Worm (Caenorhabditis elegans) whole organism, L3 larva: ENCODE results near the gene F32A11.1.

Source experiments
- R02D3.7 ChIP-seq: fragments of 150-350 bp; optimal IDR thresholded peaks from 2 replicates; lab custom pipeline; 2014; ENCODE audit warnings: missing biosample characterization, missing genetic modification characterization
- ZK546.5 ChIP-seq: sonication (generic microtip); optimal IDR thresholded peaks from 2 replicates; lab custom pipeline; 2017; ENCODE audit warnings: missing biosample characterization, missing genetic modification characterization
- aly-2 ChIP-seq: fragments of 150-350 bp; optimal IDR thresholded peaks from 2 replicates; lab custom pipeline; 2014; ENCODE audit warnings: missing biosample characterization, missing genetic modification characterization
- ama-1 ChIP-seq: fragments of 150-350 bp; optimal IDR thresholded peaks from 2 replicates; lab custom pipeline; 2018
- ceh-16 ChIP-seq: sonication (generic microtip); optimal IDR thresholded peaks from 2 replicates; lab custom pipeline; 2017; ENCODE audit warnings: missing biosample characterization, missing genetic modification characterization
- ceh-28 ChIP-seq: fragments of 150-350 bp; optimal IDR thresholded peaks from 2 replicates; lab custom pipeline; 2014; ENCODE audit warnings: missing biosample characterization, missing genetic modification reagents, missing genetic modification characterization
- daf-12 ChIP-seq: fragments of 150-350 bp; optimal IDR thresholded peaks from 2 replicates; lab custom pipeline; 2014; ENCODE audit warnings: missing biosample characterization, missing genetic modification reagents, missing genetic modification characterization
- egl-27 ChIP-seq: sonication (generic microtip); optimal IDR thresholded peaks from 4 replicates; lab custom pipeline; 2017; ENCODE audit warnings: missing biosample characterization, missing genetic modification reagents, missing genetic modification characterization
- egl-5 ChIP-seq: fragments of 150-350 bp; optimal IDR thresholded peaks from 2 replicates; lab custom pipeline; 2017; ENCODE audit warnings: missing biosample characterization, missing genetic modification reagents, missing genetic modification characterization, inconsistent platforms
- elt-1 ChIP-seq: fragments of 150-350 bp; optimal IDR thresholded peaks from 2 replicates; lab custom pipeline; 2014; ENCODE audit warnings: missing biosample characterization, missing genetic modification characterization
- elt-2 ChIP-seq: sonication (generic microtip); optimal IDR thresholded peaks from 2 replicates; lab custom pipeline; 2016; ENCODE audit warnings: missing genetic modification reagents, mild to moderate bottlenecking, missing genetic modification characterization, missing compliant biosample characterization
- fkh-10 ChIP-seq: sonication (generic microtip); optimal IDR thresholded peaks from 2 replicates; lab custom pipeline; 2017; ENCODE audit warnings: missing biosample characterization, missing genetic modification reagents, missing genetic modification characterization
- hmg-11 ChIP-seq: sonication (generic microtip); optimal IDR thresholded peaks from 2 replicates; lab custom pipeline; 2016; ENCODE audit warnings: missing genetic modification characterization, missing compliant biosample characterization
- jun-1 ChIP-seq: fragments of 150-350 bp; optimal IDR thresholded peaks from 2 replicates; lab custom pipeline; 2014; ENCODE audit warnings: missing biosample characterization, missing genetic modification reagents, missing genetic modification characterization
- lin-15B ChIP-seq: fragments of 150-350 bp; optimal IDR thresholded peaks from 2 replicates; lab custom pipeline; 2014; ENCODE audit warnings: missing biosample characterization, missing genetic modification characterization
- lin-39 ChIP-seq: fragments of 150-350 bp; optimal IDR thresholded peaks from 2 replicates; lab custom pipeline; 2018; ENCODE audit warnings: missing biosample characterization, missing genetic modification reagents, missing genetic modification characterization
- lsy-12 ChIP-seq: sonication (generic microtip); optimal IDR thresholded peaks from 2 replicates; lab custom pipeline; 2016; ENCODE audit warnings: mild to moderate bottlenecking, missing genetic modification characterization, missing compliant biosample characterization
- nfya-1 ChIP-seq: sonication (generic microtip); optimal IDR thresholded peaks from 2 replicates; lab custom pipeline; 2017; ENCODE audit warnings: missing genetic modification characterization, mild to moderate bottlenecking, missing compliant biosample characterization, antibody characterized with exemption, moderate library complexity; ENCODE audit not compliant: insufficient read depth
- nhr-12 ChIP-seq: fragments of 150-350 bp; optimal IDR thresholded peaks from 2 replicates; lab custom pipeline; 2014; ENCODE audit warnings: missing biosample characterization, missing genetic modification characterization
- nhr-23 ChIP-seq: fragments of 150-350 bp; optimal IDR thresholded peaks from 2 replicates; lab custom pipeline; 2014; ENCODE audit warnings: missing biosample characterization, missing genetic modification reagents, missing genetic modification characterization
- nhr-237 ChIP-seq: fragments of 150-350 bp; optimal IDR thresholded peaks from 2 replicates; lab custom pipeline; 2014; ENCODE audit warnings: missing biosample characterization, missing genetic modification characterization
- nhr-25 ChIP-seq: sonication (generic microtip); optimal IDR thresholded peaks from 2 replicates; lab custom pipeline; 2017; ENCODE audit warnings: missing biosample characterization, missing genetic modification characterization
- nhr-43 ChIP-seq: sonication (generic microtip); optimal IDR thresholded peaks from 2 replicates; lab custom pipeline; 2016; ENCODE audit warnings: mild to moderate bottlenecking, missing genetic modification characterization, missing compliant biosample characterization; ENCODE audit not compliant: poor library complexity, severe bottlenecking
- nhr-76 ChIP-seq: fragments of 150-350 bp; sonication (generic microtip); optimal IDR thresholded peaks from 5 replicates; lab custom pipeline; 2014; ENCODE audit warnings: missing biosample characterization, missing genetic modification characterization
- nhr-77 ChIP-seq: fragments of 150-350 bp; optimal IDR thresholded peaks from 2 replicates; lab custom pipeline; 2014; ENCODE audit warnings: missing biosample characterization, missing genetic modification characterization
- pha-4 ChIP-seq: fragments of 150-350 bp; optimal IDR thresholded peaks from 2 replicates; lab custom pipeline; 2014; ENCODE audit warnings: missing biosample characterization, missing genetic modification reagents, missing genetic modification characterization
- pqm-1 ChIP-seq: fragments of 150-350 bp; optimal IDR thresholded peaks from 2 replicates; lab custom pipeline; 2017; ENCODE audit warnings: missing biosample characterization, missing genetic modification characterization, inconsistent platforms
- sea-2 ChIP-seq: fragments of 150-350 bp; sonication (generic microtip); optimal IDR thresholded peaks from 4 replicates; lab custom pipeline; 2014; ENCODE audit warnings: missing biosample characterization, missing genetic modification reagents, missing genetic modification characterization
- skn-1 ChIP-seq: fragments of 150-350 bp; optimal IDR thresholded peaks from 2 replicates; lab custom pipeline; 2014; ENCODE audit warnings: missing biosample characterization, missing genetic modification characterization
- snpc-4 ChIP-seq: fragments of 150-350 bp; optimal IDR thresholded peaks from 2 replicates; lab custom pipeline; 2014; ENCODE audit warnings: missing biosample characterization, missing genetic modification characterization
- tbx-2 ChIP-seq: sonication (generic microtip); optimal IDR thresholded peaks from 2 replicates; lab custom pipeline; 2016; ENCODE audit warnings: mild to moderate bottlenecking, missing genetic modification characterization, missing compliant biosample characterization
- unc-39 ChIP-seq: sonication (generic microtip); optimal IDR thresholded peaks from 4 replicates; lab custom pipeline; 2017; ENCODE audit warnings: missing biosample characterization, missing genetic modification characterization
- zag-1 ChIP-seq: fragments of 150-350 bp; optimal IDR thresholded peaks from 2 replicates; lab custom pipeline; 2014; ENCODE audit warnings: missing biosample characterization, missing genetic modification characterization
- ztf-11 ChIP-seq: fragments of 150-350 bp; optimal IDR thresholded peaks from 2 replicates; lab custom pipeline; 2014; ENCODE audit warnings: missing biosample characterization, missing genetic modification characterization

The F32A11.1 gene

ce11 chrII:13195163-13195562 is 38.0 kb downstream of the F32A11.1 start, which contains the start of gene lec-1 (continued):
- no peak for TF ChIP-seq aly-2 (tag; lab: Kevin White, UChicago)
- TF ChIP-seq unc-39 (tag; lab: Kevin White, UChicago) = no peak
- no peak for TF ChIP-seq zag-1 (tag; lab: Kevin White, UChicago)
- TF ChIP-seq sea-2 (GFP tag; lab: Kevin White, UChicago) = no peak
- no peak for TF ChIP-seq nhr-76
- TF ChIP-seq egl-5 = peak; percentile 88
- peak; percentile 6 for TF ChIP-seq snpc-4
- no peak for TF ChIP-seq ceh-16 (tag; lab: Kevin White, UChicago)
- no peak for TF ChIP-seq ztf-11 (tag; lab: Kevin White, UChicago)
- peak; percentile 46 for TF ChIP-seq hmg-11 (tag; lab: Kevin White, UChicago)

DNA sequence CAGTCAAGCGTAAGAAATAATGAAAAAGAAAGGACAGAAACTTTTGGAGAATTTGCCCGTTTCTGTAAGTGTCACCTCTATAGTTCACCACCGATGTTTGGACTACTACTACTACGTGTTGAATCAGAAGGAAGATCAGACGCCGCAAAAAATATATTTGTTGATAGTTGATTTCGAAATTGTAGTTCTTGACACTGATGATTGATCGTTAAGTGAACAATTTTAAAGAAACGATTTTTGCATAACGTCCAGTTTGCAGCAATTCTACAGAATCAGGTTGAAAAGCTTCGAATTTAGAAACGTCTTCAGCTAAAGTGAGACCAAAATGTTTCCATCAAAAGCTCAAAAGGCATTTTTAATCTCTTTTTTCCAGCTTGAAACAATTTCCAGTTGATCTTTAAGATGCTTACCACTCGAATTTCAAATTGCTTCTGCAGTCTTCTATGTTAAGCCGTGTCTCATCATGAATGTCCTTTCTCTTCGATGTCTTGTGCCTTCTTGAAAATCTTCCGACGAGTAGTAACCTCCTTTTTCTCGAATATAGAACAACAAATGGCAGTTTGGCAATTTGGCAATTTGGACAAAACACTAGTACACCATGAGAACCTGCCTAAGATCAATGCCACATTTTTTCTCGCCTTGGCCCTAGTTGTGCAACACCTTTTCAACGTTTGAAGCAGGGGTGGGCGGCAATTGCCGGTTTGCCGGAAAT is 38.7 kb downstream of the F32A11.1 start:
- TF ChIP-seq ama-1 (lab: Kevin White, UChicago) (peak; percentile 52), elt-2 (tag; lab: Kevin White, UChicago) (no peak), nhr-12 (no peak), skn-1 (tag; lab: Kevin White, UChicago) (no peak)

DNA sequence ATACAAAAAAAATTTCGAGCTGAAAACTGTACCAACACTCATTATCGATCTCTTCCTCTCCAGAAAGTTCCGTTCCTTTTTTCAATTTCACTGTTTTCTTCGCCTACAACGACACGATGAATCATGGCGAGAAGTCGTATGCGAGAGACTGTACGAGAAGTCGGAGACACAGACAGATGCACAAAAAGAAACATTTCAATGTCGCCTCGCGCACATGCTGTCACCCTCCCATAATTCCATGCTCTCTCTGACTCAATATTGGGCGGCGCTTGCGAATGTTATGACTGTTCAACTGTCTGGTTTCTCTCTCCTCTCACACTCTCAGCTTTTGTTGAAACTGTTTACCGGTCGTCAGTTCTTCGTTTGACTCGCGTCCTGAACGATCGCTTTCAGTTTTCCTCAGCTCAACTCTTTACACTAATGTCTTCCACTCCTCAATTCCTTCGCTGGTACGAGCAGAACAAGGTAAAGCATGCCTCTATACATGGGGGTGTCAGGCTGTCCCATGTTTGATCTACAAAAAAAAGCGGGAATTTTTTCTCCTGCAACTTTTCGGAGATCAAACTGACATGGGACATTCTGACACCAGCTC is 39.7 kb downstream of the F32A11.1 start:
- TF ChIP-seq fkh-10 (GFP tag; lab: Kevin White, UChicago) (no peak), nfya-1 (peak; percentile 33), nhr-25 (peak; percentile 41), nhr-76 (no peak), pha-4 (tag; lab: Kevin White, UChicago) (peak; percentile 75), lin-39 (tag; lab: Kevin White, UChicago) (peak; percentile 32), nhr-23 (peak; percentile 2), hmg-11 (tag; lab: Kevin White, UChicago) (peak; percentile 29), nhr-77 (tag; lab: Kevin White, UChicago) (no peak)

ce11 chrII:13198845-13199244 is 41.7 kb downstream of the F32A11.1 start:
- TF ChIP-seq daf-12 (tag; lab: Kevin White, UChicago) (no peak), pha-4 (tag; lab: Kevin White, UChicago) (peak; percentile 87)

DNA sequence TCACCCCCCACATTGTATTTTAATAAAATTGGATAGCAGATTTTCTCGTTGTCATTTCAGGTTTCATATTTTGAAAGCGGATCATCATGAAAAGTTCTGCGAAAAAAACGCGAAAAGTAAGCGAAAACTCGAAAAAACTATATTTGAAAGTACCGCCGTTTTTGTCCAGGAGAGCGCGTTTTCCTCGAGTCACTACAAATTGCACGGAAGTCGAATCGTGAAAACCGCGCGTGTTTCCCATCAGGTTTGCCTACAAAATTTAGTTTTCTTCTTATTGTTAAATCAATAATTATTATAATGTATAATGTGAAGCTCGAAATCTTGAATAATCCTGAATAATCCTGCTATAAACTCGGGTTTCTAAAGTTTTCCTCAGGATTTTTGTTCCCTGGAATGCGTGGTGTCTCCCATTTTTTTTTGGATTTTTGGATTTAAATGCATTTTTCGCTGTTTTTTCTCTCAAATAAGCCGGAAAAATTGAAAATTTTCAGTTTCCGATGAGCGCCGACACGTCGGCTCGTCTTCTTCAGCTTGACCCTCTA is 42.6 kb downstream of the F32A11.1 start, which contains the start of gene btf-1:
Gene btf-1, plus strand, starts transcription at position 492 of the 542 bp plus-strand sequence.
- TF ChIP-seq ama-1 (lab: Kevin White, UChicago) = peak; percentile 82
- no peak for TF ChIP-seq zag-1 (tag; lab: Kevin White, UChicago)
- peak; percentile 78 for TF ChIP-seq pha-4 (tag; lab: Kevin White, UChicago)
- no peak for TF ChIP-seq nhr-43 (tag; lab: Kevin White, UChicago)
- no peak for TF ChIP-seq unc-39 (tag; lab: Kevin White, UChicago)
- TF ChIP-seq snpc-4 = peak; percentile 41
- peak; percentile 20 for TF ChIP-seq nhr-25
- peak; percentile 87 for TF ChIP-seq lin-15B (tag; lab: Kevin White, UChicago)
- peak; percentile 50 for TF ChIP-seq egl-5
- no peak for TF ChIP-seq egl-27 (tag; lab: Kevin White, UChicago)
- peak; percentile 60 for TF ChIP-seq skn-1 (tag; lab: Kevin White, UChicago)
- no peak for TF ChIP-seq elt-1 (tag; lab: Kevin White, UChicago)
- TF ChIP-seq elt-2 (tag; lab: Kevin White, UChicago) = peak; percentile 51
- peak; percentile 44 for TF ChIP-seq lin-39 (tag; lab: Kevin White, UChicago)
- TF ChIP-seq sea-2 (GFP tag; lab: Kevin White, UChicago) = no peak
- no peak for TF ChIP-seq nhr-237 (tag; lab: Kevin White, UChicago)
- peak; percentile 66 for TF ChIP-seq R02D3.7 (tag; lab: Kevin White, UChicago)
- no peak for TF ChIP-seq ZK546.5 (tag; lab: Kevin White, UChicago)
- TF ChIP-seq pqm-1 = peak; percentile 5
- peak; percentile 70 for TF ChIP-seq lsy-12 (tag; lab: Kevin White, UChicago)
- no peak for TF ChIP-seq daf-12 (tag; lab: Kevin White, UChicago)
- no peak for TF ChIP-seq aly-2 (tag; lab: Kevin White, UChicago)
- TF ChIP-seq jun-1 = peak; percentile 54
- TF ChIP-seq tbx-2 (tag; lab: Kevin White, UChicago) = no peak
- peak; percentile 70 for TF ChIP-seq fkh-10 (GFP tag; lab: Kevin White, UChicago)
- TF ChIP-seq nhr-77 (tag; lab: Kevin White, UChicago) = peak; percentile 76
- TF ChIP-seq nfya-1 = peak; percentile 68
- peak; percentile 49 for TF ChIP-seq nhr-23
- peak; percentile 61 for TF ChIP-seq hmg-11 (tag; lab: Kevin White, UChicago)
- peak; percentile 45 for TF ChIP-seq ceh-28 (tag; lab: Kevin White, UChicago)
- TF ChIP-seq, all 47 proteins: peak for 19
